Worm (Caenorhabditis elegans): ENCODE results near the gene irld-67.

ce11 chrII:2967064-2967463 lies 32.8 kb upstream of the irld-67 start:
- TF ChIP-seq lin-39 (tag; optimal IDR thresholded peaks at IDR 0.05) (no peak), nhr-11 (tag; optimal IDR thresholded peaks at IDR 0.05) (no peak)
